Worm (Caenorhabditis elegans) whole organism, young adult: ENCODE measurements around the gene pdi-6.

Source experiments
- B0261.1 ChIP-seq: sonication (generic microtip); optimal IDR thresholded peaks from 2 replicates; lab custom pipeline; 2016; ENCODE audit warnings: mild to moderate bottlenecking, missing genetic modification characterization, moderate library complexity, missing compliant biosample characterization
- K12H6.12 ChIP-seq: fragments of 200-800 bp; sonication (Bioruptor generic); optimal IDR thresholded peaks from 2 replicates; lab custom pipeline; 2018; ENCODE audit warnings: mild to moderate bottlenecking, missing genetic modification characterization, missing compliant biosample characterization
- T07F8.4 ChIP-seq: sonication (generic microtip); optimal IDR thresholded peaks from 2 replicates; lab custom pipeline; 2016; ENCODE audit warnings: mild to moderate bottlenecking, missing genetic modification characterization, moderate library complexity, missing compliant biosample characterization
- ama-1 ChIP-seq, 3 experiments: fragments of 150-350 bp in 1 of 3; sonication (generic microtip) in 2 of 3; optimal IDR thresholded peaks; 2 replicates each; lab custom pipeline; 2014 to 2018; ENCODE audit warnings: missing biosample characterization in 2 of 3, missing genetic modification characterization in 2 of 3, missing genetic modification reagents in 2 of 3
- ceh-58 ChIP-seq: fragments of 200-800 bp; sonication (Bioruptor generic); IDR thresholded peaks from 2 replicates; pipeline ENCODE4 v1.3.6; 2022; ENCODE audit warnings: missing genetic modification characterization, missing compliant biosample characterization
- efl-1 ChIP-seq: fragments of 150-350 bp; optimal IDR thresholded peaks from 2 replicates; lab custom pipeline; 2014; ENCODE audit warnings: missing biosample characterization, missing genetic modification reagents, missing genetic modification characterization
- hmg-1.2 ChIP-seq: fragments of 200-800 bp; sonication (Bioruptor generic); IDR thresholded peaks from 2 replicates; pipeline ENCODE4 v1.3.6; 2022; ENCODE audit warnings: missing genetic modification reagents, missing genetic modification characterization, missing compliant biosample characterization
- unc-62 ChIP-seq: fragments of 150-350 bp; optimal IDR thresholded peaks from 2 replicates; lab custom pipeline; 2014; ENCODE audit warnings: missing biosample characterization, missing genetic modification reagents, missing genetic modification characterization
- ztf-26 ChIP-seq: sonication (generic microtip); optimal IDR thresholded peaks from 2 replicates; lab custom pipeline; 2017; ENCODE audit warnings: missing genetic modification characterization, missing compliant biosample characterization
- ztf-3 ChIP-seq: fragments of 200-800 bp; sonication (Bioruptor generic); optimal IDR thresholded peaks from 2 replicates; lab custom pipeline; 2018; ENCODE audit warnings: mild to moderate bottlenecking, missing genetic modification characterization, missing compliant biosample characterization

- no peak for TF ChIP-seq ztf-26 (tag; lab: Kevin White, UChicago)
- TF ChIP-seq efl-1: no peak
- no peak for TF ChIP-seq ama-1 (optimal IDR thresholded peaks at IDR 0.05; lab: Kevin White, UChicago)
- TF ChIP-seq ama-1 (GFP tag; optimal IDR thresholded peaks at IDR 0.05; lab: Kevin White, UChicago): no peak
- TF ChIP-seq B0261.1: no peak
- no peak for TF ChIP-seq hmg-1.2 (GFP tag; lab: Robert Waterston, UW)
- no peak for TF ChIP-seq unc-62 (GFP tag; lab: Kevin White, UChicago)
- no peak for TF ChIP-seq T07F8.4 (tag; lab: Kevin White, UChicago)
- TF ChIP-seq K12H6.12 (tag; lab: Kevin White, UChicago): no peak
- no peak for TF ChIP-seq ztf-3 (GFP tag; lab: Kevin White, UChicago)
- no peak for TF ChIP-seq ceh-58 (GFP tag; lab: Robert Waterston, UW)
Measured at ce11 chrX:7063236-7063635, 5.1 kb downstream of the pdi-6 start, which contains the start of gene B0403.3.
